Worm (Caenorhabditis elegans): ENCODE results near the gene sra-10.

The sra-10 gene

ce11 chrII:10859359-10859758, 35.5 kb downstream of the sra-10 start:
- no peak for TF ChIP-seq elt-3 (tag; optimal IDR thresholded peaks at IDR 0.05)
- no peak for TF ChIP-seq lsy-2 (tag; optimal IDR thresholded peaks at IDR 0.05)
- no peak for TF ChIP-seq ztf-11 (tag; optimal IDR thresholded peaks at IDR 0.05)
- TF ChIP-seq nhr-11 (tag; optimal IDR thresholded peaks at IDR 0.05): no peak

ce11 chrII:10857077-10857476, 37.8 kb downstream of the sra-10 start, which contains the start of gene M106.7:
Gene M106.7 (minus strand): TSS chrII:10857177.
- TF ChIP-seq mab-5 (tag; optimal IDR thresholded peaks at IDR 0.05) (no peak), ztf-1 (GFP tag; conservative IDR thresholded peaks at IDR 0.05) (no peak), lsy-2 (tag; optimal IDR thresholded peaks at IDR 0.05) (no peak), egl-27 (tag; optimal IDR thresholded peaks at IDR 0.05) (no peak), nhr-237 (tag; optimal IDR thresholded peaks at IDR 0.05) (no peak), alr-1 (tag; optimal IDR thresholded peaks at IDR 0.05) (no peak), ZK546.5 (tag; optimal IDR thresholded peaks at IDR 0.05) (no peak), mbf-1 (tag; optimal IDR thresholded peaks at IDR 0.05) (no peak), unc-39 (tag; optimal IDR thresholded peaks at IDR 0.05) (no peak), nhr-10 (tag; optimal IDR thresholded peaks at IDR 0.05) (no peak), ceh-16 (tag; optimal IDR thresholded peaks at IDR 0.05) (no peak), unc-62 (GFP tag; optimal IDR thresholded peaks at IDR 0.05) (no peak), aly-2 (tag; optimal IDR thresholded peaks at IDR 0.05) (no peak), ama-1 (optimal IDR thresholded peaks at IDR 0.05) (no peak), nhr-25 (tag; optimal IDR thresholded peaks at IDR 0.05) (no peak), C34F6.9 (tag; optimal IDR thresholded peaks at IDR 0.05) (no peak), elt-1 (tag; optimal IDR thresholded peaks at IDR 0.05) (no peak), nhr-12 (tag; optimal IDR thresholded peaks at IDR 0.05) (no peak), Y55F3AM.14 (GFP tag; optimal IDR thresholded peaks at IDR 0.05) (no peak), crh-2 (tag; optimal IDR thresholded peaks at IDR 0.05) (no peak)

- TF ChIP-seq sma-9 (GFP tag; optimal IDR thresholded peaks at IDR 0.05) (no peak), sma-9 (tag; optimal IDR thresholded peaks at IDR 0.05) (no peak), elt-1 (tag; optimal IDR thresholded peaks at IDR 0.05) (no peak), ama-1 (optimal IDR thresholded peaks at IDR 0.05) (no peak), peb-1 (tag; optimal IDR thresholded peaks at IDR 0.05) (no peak), egl-27 (tag; optimal IDR thresholded peaks at IDR 0.05) (no peak), nhr-11 (tag; optimal IDR thresholded peaks at IDR 0.05) (no peak), zag-1 (tag; optimal IDR thresholded peaks at IDR 0.05) (no peak), mdl-1 (tag; optimal IDR thresholded peaks at IDR 0.05) (no peak), Y55F3AM.14 (GFP tag; optimal IDR thresholded peaks at IDR 0.05) (no peak), ztf-4 (tag; optimal IDR thresholded peaks at IDR 0.05) (no peak), lin-39 (tag; optimal IDR thresholded peaks at IDR 0.05) (no peak), unc-55 (GFP tag; optimal IDR thresholded peaks at IDR 0.05) (no peak), fos-1 (tag; optimal IDR thresholded peaks at IDR 0.05) (no peak), unc-39 (tag; optimal IDR thresholded peaks at IDR 0.05) (no peak), unc-62 (GFP tag; optimal IDR thresholded peaks at IDR 0.05) (no peak), crh-2 (tag; optimal IDR thresholded peaks at IDR 0.05) (no peak)
These were observed 42.0 kb downstream of the sra-10 start for ce11 chrII:10852880-10853279.

- TF ChIP-seq aly-2 (tag; optimal IDR thresholded peaks at IDR 0.05): no peak
- TF ChIP-seq mbf-1 (tag; optimal IDR thresholded peaks at IDR 0.05): no peak
- no peak for TF ChIP-seq nhr-10 (tag; optimal IDR thresholded peaks at IDR 0.05)
- no peak for TF ChIP-seq elt-3 (tag; optimal IDR thresholded peaks at IDR 0.05)
- TF ChIP-seq C34F6.9 (tag; optimal IDR thresholded peaks at IDR 0.05): peak; percentile 95
- peak; percentile 87 for TF ChIP-seq nhr-25 (tag; optimal IDR thresholded peaks at IDR 0.05)
- no peak for TF ChIP-seq ama-1 (optimal IDR thresholded peaks at IDR 0.05)
- TF ChIP-seq skn-1 (tag; optimal IDR thresholded peaks at IDR 0.05): no peak
- TF ChIP-seq unc-62 (GFP tag; optimal IDR thresholded peaks at IDR 0.05): peak; percentile 96
- no peak for TF ChIP-seq ceh-82 (tag; optimal IDR thresholded peaks at IDR 0.05)
- TF ChIP-seq nhr-77 (tag; optimal IDR thresholded peaks at IDR 0.05): no peak
- no peak for TF ChIP-seq nhr-11 (tag; optimal IDR thresholded peaks at IDR 0.05)
- TF ChIP-seq lin-11 (tag; optimal IDR thresholded peaks at IDR 0.05): no peak
- no peak for TF ChIP-seq ZK546.5 (tag; optimal IDR thresholded peaks at IDR 0.05)
- TF ChIP-seq ceh-16 (tag; optimal IDR thresholded peaks at IDR 0.05): peak; percentile 55
- TF ChIP-seq dmd-4 (tag; optimal IDR thresholded peaks at IDR 0.05): no peak
- TF ChIP-seq crh-2 (tag; optimal IDR thresholded peaks at IDR 0.05): peak; percentile 89
- TF ChIP-seq nhr-12 (tag; optimal IDR thresholded peaks at IDR 0.05): no peak
- TF ChIP-seq ztf-11 (tag; optimal IDR thresholded peaks at IDR 0.05): no peak
- TF ChIP-seq elt-1 (tag; optimal IDR thresholded peaks at IDR 0.05): no peak
- TF ChIP-seq alr-1 (tag; optimal IDR thresholded peaks at IDR 0.05): no peak
- peak; percentile 34 for TF ChIP-seq unc-55 (GFP tag; optimal IDR thresholded peaks at IDR 0.05)
- TF ChIP-seq sma-3 (GFP tag; optimal IDR thresholded peaks at IDR 0.05): peak; percentile 82
- peak; percentile 53 for TF ChIP-seq ztf-4 (tag; optimal IDR thresholded peaks at IDR 0.05)
- TF ChIP-seq nhr-23 (tag; optimal IDR thresholded peaks at IDR 0.05): no peak
- peak; percentile 90 for TF ChIP-seq F13H6.1 (tag; optimal IDR thresholded peaks at IDR 0.05)
- TF ChIP-seq nhr-129 (tag; optimal IDR thresholded peaks at IDR 0.05): peak; percentile 87
- no peak for TF ChIP-seq zag-1 (tag; optimal IDR thresholded peaks at IDR 0.05)
- TF ChIP-seq mdl-1 (tag; optimal IDR thresholded peaks at IDR 0.05): peak in 1 of 2 experiments; percentile 44
- peak; percentile 72 for TF ChIP-seq fos-1 (tag; optimal IDR thresholded peaks at IDR 0.05)
- TF ChIP-seq snpc-4 (tag; optimal IDR thresholded peaks at IDR 0.05): peak; percentile 69
- TF ChIP-seq lsy-2 (tag; optimal IDR thresholded peaks at IDR 0.05): peak; percentile 22 to 78
- peak; percentile 64 for TF ChIP-seq nhr-21 (tag; optimal IDR thresholded peaks at IDR 0.05)
- TF ChIP-seq lin-39 (tag; optimal IDR thresholded peaks at IDR 0.05): no peak
- TF ChIP-seq sma-9 (GFP tag; optimal IDR thresholded peaks at IDR 0.05): peak; percentile 80
- no peak for TF ChIP-seq sma-9 (tag; optimal IDR thresholded peaks at IDR 0.05)
- TF ChIP-seq egl-27 (tag; optimal IDR thresholded peaks at IDR 0.05): peak; percentile 68
- TF ChIP-seq gmeb-1 (tag; optimal IDR thresholded peaks at IDR 0.05): peak; percentile 35
- peak; percentile 70 for TF ChIP-seq sem-4 (tag; optimal IDR thresholded peaks at IDR 0.05)
These were observed 43.8 kb downstream of the sra-10 start for ce11 chrII:10851110-10851509.
